Worm (Caenorhabditis elegans): ENCODE results near the gene sre-10.

The sre-10 gene

DNA sequence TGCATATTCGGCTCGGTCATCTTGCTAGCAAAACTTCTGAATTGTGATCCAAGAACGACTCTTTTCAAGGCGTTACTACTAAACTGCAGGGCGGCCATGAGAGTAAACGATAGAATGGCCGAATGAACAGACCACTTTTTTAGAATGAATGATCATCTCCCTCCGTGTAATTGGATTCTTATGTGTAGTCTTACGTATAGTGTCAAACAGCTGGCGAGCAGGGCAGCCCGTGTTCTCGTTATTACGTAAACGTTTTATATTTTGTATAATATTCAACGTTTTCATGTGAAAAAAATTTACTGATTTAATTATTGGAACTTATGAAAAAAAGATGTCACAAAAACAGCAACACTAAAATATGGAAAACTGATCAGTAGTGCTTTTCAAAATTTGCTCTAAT, 23.7 kb downstream of the sre-10 start, which contains the start of gene F10D2.10:
F10D2.10 (minus strand) TSS at position 101 of the 400 bp plus-strand sequence.
- TF ChIP-seq sea-1 (GFP tag; conservative IDR thresholded peaks at IDR 0.05) (no peak), ama-1 (optimal IDR thresholded peaks at IDR 0.05) (no peak)

DNA sequence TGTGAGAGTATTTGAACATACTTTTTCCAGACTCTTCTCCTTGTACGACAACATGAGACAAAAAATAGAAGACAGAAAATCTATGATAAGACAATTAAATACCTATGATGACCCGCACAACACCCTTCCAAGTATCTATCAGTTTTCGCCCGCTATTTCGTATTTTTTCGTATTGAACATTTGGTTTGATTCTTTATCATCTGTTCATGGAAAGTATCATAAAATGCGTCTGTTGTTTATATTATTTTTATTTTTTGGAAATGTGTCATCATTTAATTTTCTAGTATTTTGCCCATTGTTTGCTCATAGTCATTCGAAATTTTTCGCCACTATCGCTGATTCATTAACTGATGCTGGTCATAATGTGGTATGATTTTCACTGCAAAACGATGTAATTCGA, 24.7 kb downstream of the sre-10 start, which contains the start of gene ugt-39:
ugt-39 (plus strand) TSS at position 54 of the 400 bp plus-strand sequence.
- TF ChIP-seq aly-1 (tag; optimal IDR thresholded peaks at IDR 0.05) (no peak), tra-4 (tag; optimal IDR thresholded peaks at IDR 0.05) (no peak), ets-7 (tag; optimal IDR thresholded peaks at IDR 0.05) (no peak), tbx-11 (GFP tag; IDR thresholded peaks at IDR 0.05) (no peak), B0310.2 (tag; optimal IDR thresholded peaks at IDR 0.05) (no peak), flt-1 (GFP tag; IDR thresholded peaks at IDR 0.05) (no peak), tbx-37 (GFP tag; conservative IDR thresholded peaks at IDR 0.05) (no peak), hnd-1 (tag; optimal IDR thresholded peaks at IDR 0.05) (no peak), hmbx-1 (tag; optimal IDR thresholded peaks at IDR 0.05) (no peak), ceh-13 (GFP tag; optimal IDR thresholded peaks at IDR 0.05) (no peak), ceh-36 (tag; optimal IDR thresholded peaks at IDR 0.05) (no peak), sea-1 (GFP tag; conservative IDR thresholded peaks at IDR 0.05) (no peak), hmg-4 (GFP tag; optimal IDR thresholded peaks at IDR 0.05) (no peak), F13C5.2 (tag; optimal IDR thresholded peaks at IDR 0.05) (no peak), ama-1 (optimal IDR thresholded peaks at IDR 0.05) (no peak)

DNA sequence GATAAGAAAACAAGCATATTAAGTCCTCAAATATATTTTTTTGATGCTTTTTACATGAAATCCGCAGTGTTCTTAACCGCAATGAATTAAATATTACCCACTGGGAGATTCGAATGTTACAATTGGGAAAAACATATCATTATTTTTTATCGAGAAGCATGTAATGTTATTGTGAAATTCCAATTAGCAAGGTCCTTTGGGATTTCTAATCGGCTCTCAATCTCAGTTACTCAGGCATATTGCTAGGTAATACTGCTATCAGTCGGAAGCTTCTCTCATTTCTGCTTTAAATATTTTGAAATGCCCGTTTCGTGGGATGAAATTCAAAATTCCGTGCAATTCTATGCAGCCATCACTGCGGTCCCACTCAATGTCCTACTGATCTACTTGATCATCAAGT, 27.0 kb downstream of the sre-10 start, which contains the start of gene str-204:
str-204 (plus strand) TSS at position 301 of the 400 bp plus-strand sequence.
- TF ChIP-seq scrt-1 (GFP tag; IDR thresholded peaks at IDR 0.05) (no peak), tbx-37 (GFP tag; conservative IDR thresholded peaks at IDR 0.05) (no peak), ets-7 (tag; optimal IDR thresholded peaks at IDR 0.05) (no peak), pes-1 (GFP tag; IDR thresholded peaks at IDR 0.05) (no peak), ceh-13 (GFP tag; optimal IDR thresholded peaks at IDR 0.05) (no peak), hnd-1 (tag; optimal IDR thresholded peaks at IDR 0.05) (no peak), ama-1 (optimal IDR thresholded peaks at IDR 0.05) (no peak), F13C5.2 (tag; optimal IDR thresholded peaks at IDR 0.05) (no peak), B0310.2 (tag; optimal IDR thresholded peaks at IDR 0.05) (no peak)

DNA sequence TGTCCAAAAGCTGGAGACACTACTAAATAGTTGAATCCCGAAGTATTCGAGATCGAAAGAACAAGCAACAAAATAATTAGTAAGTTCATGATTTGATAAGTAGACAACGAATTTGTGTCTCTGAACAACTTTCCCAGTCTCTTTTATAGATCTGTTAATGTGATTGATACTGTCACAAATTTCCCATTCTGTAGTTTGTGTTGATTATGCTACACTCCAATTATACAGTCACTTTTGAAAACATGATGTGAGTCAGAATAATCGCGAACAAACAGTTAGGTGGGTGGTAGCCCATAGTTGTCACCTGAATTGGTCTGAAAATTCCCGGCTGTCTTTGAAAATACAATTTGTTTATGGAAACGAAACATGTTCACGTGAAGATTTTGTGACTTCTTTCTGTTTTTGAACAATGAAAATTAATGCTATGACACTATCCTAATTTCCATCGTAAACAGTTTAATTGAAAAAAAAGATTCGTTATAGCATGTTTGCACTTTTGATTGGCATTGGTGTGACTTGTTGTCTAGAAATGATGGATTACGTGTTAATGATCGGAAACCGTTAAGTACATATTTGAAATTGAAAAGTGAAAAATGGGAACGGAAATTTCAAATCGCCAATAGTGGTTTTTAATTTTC, 31.2 kb downstream of the sre-10 start, which contains the start of gene ugt-41:
ugt-41 (minus strand) TSS at position 119 of the 638 bp plus-strand sequence.
- TF ChIP-seq ceh-36 (tag; optimal IDR thresholded peaks at IDR 0.05) (no peak), hnd-1 (tag; optimal IDR thresholded peaks at IDR 0.05) (no peak), sea-1 (GFP tag; conservative IDR thresholded peaks at IDR 0.05) (no peak), tbx-37 (GFP tag; conservative IDR thresholded peaks at IDR 0.05) (no peak), F13C5.2 (tag; optimal IDR thresholded peaks at IDR 0.05) (no peak), hmg-4 (GFP tag; optimal IDR thresholded peaks at IDR 0.05) (no peak), flt-1 (GFP tag; IDR thresholded peaks at IDR 0.05) (no peak), pes-1 (GFP tag; IDR thresholded peaks at IDR 0.05) (no peak), B0310.2 (tag; optimal IDR thresholded peaks at IDR 0.05) (no peak), tbx-11 (GFP tag; IDR thresholded peaks at IDR 0.05) (no peak), tra-4 (tag; optimal IDR thresholded peaks at IDR 0.05) (no peak), ama-1 (optimal IDR thresholded peaks at IDR 0.05) (no peak), scrt-1 (GFP tag; IDR thresholded peaks at IDR 0.05) (no peak), hmbx-1 (tag; optimal IDR thresholded peaks at IDR 0.05) (no peak), ets-7 (tag; optimal IDR thresholded peaks at IDR 0.05) (no peak), aly-1 (tag; optimal IDR thresholded peaks at IDR 0.05) (no peak), ceh-13 (GFP tag; optimal IDR thresholded peaks at IDR 0.05) (no peak)

DNA sequence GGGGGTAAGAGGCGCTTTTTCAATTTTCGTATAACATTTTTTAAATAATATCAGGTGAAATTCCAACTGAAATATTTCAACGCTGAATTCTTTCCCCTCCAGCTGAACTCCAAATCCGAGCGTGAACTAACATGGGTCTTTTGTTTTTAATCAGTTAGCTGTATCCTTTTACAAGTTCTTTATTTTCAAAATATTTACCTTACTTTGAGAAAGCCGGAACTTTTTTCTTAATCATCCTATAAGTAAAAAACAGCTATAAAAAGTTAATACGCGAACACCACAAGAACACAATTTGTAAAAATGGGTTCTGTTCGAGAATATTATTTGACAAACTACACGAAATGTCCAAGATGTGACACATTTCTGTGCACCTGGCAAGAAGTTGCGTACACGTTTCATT, 31.9 kb downstream of the sre-10 start, which contains the start of gene srh-83:
srh-83 (plus strand) TSS at position 301 of the 400 bp plus-strand sequence.
- TF ChIP-seq ama-1 (optimal IDR thresholded peaks at IDR 0.05), result no peak
- TF ChIP-seq hmbx-1 (tag; optimal IDR thresholded peaks at IDR 0.05), result no peak
- no peak for TF ChIP-seq tra-4 (tag; optimal IDR thresholded peaks at IDR 0.05)
- no peak for TF ChIP-seq ets-7 (tag; optimal IDR thresholded peaks at IDR 0.05)
- TF ChIP-seq hmg-4 (GFP tag; optimal IDR thresholded peaks at IDR 0.05), result no peak
- no peak for TF ChIP-seq ceh-36 (tag; optimal IDR thresholded peaks at IDR 0.05)
- TF ChIP-seq tbx-37 (GFP tag; conservative IDR thresholded peaks at IDR 0.05), result no peak
- TF ChIP-seq ceh-13 (GFP tag; optimal IDR thresholded peaks at IDR 0.05), result no peak
- no peak for TF ChIP-seq hnd-1 (tag; optimal IDR thresholded peaks at IDR 0.05)
- TF ChIP-seq tbx-11 (GFP tag; IDR thresholded peaks at IDR 0.05), result no peak
- no peak for TF ChIP-seq B0310.2 (tag; optimal IDR thresholded peaks at IDR 0.05)
- no peak for TF ChIP-seq flt-1 (GFP tag; IDR thresholded peaks at IDR 0.05)
- TF ChIP-seq scrt-1 (GFP tag; IDR thresholded peaks at IDR 0.05), result no peak
- no peak for TF ChIP-seq F13C5.2 (tag; optimal IDR thresholded peaks at IDR 0.05)
- TF ChIP-seq pes-1 (GFP tag; IDR thresholded peaks at IDR 0.05), result no peak
- no peak for TF ChIP-seq sea-1 (GFP tag; conservative IDR thresholded peaks at IDR 0.05)
- TF ChIP-seq aly-1 (tag; optimal IDR thresholded peaks at IDR 0.05), result no peak

DNA sequence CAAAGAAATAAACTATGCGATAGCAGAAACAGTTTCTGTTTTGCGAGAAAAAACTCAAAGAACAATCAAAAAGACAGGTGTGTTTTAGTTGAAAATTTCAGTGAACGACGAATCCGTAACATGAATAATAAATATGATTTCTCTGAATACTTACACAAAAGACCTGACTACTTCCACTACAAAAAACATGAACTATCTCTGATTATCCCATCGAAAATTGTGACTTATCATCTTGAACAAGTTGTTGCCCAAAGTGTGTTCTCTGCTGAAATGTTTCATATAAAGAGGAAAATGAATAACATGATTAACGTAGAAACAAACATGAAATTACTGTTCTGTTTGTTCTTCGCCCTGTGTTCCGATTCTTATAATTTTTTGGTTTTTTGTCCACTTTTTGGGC, 34.4 kb downstream of the sre-10 start, which contains the start of gene ugt-36:
ugt-36 (plus strand) TSS at position 301 of the 400 bp plus-strand sequence.
- no peak for TF ChIP-seq tbx-11 (GFP tag; IDR thresholded peaks at IDR 0.05)
- TF ChIP-seq pes-1 (GFP tag; IDR thresholded peaks at IDR 0.05), result no peak
- no peak for TF ChIP-seq tra-4 (tag; optimal IDR thresholded peaks at IDR 0.05)
- no peak for TF ChIP-seq ceh-36 (tag; optimal IDR thresholded peaks at IDR 0.05)
- TF ChIP-seq hnd-1 (tag; optimal IDR thresholded peaks at IDR 0.05), result no peak
- no peak for TF ChIP-seq scrt-1 (GFP tag; IDR thresholded peaks at IDR 0.05)
- no peak for TF ChIP-seq ama-1 (optimal IDR thresholded peaks at IDR 0.05)
- no peak for TF ChIP-seq aly-1 (tag; optimal IDR thresholded peaks at IDR 0.05)
- TF ChIP-seq flt-1 (GFP tag; IDR thresholded peaks at IDR 0.05), result no peak
- TF ChIP-seq tbx-37 (GFP tag; conservative IDR thresholded peaks at IDR 0.05), result no peak
- no peak for TF ChIP-seq B0310.2 (tag; optimal IDR thresholded peaks at IDR 0.05)
- no peak for TF ChIP-seq hmg-4 (GFP tag; optimal IDR thresholded peaks at IDR 0.05)
- no peak for TF ChIP-seq ets-7 (tag; optimal IDR thresholded peaks at IDR 0.05)
- no peak for TF ChIP-seq sea-1 (GFP tag; conservative IDR thresholded peaks at IDR 0.05)

DNA sequence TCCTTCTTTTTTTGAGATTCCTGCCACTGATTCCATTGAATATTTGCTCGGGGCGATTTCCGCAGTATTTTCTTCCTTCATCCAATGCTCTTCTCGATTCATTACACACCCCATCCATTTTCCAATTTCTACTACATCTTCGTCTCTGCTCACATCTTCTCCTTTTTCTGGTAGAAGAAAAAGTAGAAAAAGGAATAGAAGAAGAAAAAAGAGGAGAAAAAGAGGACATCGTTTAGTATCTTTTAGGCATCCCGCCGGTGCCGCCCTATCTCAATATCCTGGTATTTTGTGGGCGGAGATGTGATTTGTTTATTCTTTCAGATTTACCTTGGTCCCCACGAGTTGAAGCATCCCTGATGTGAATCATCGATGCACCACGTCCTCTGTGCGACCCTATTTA, 42.9 kb downstream of the sre-10 start, which contains the start of gene lgc-39:
lgc-39 (plus strand) TSS at position 301 of the 400 bp plus-strand sequence.
- TF ChIP-seq B0310.2 (tag; optimal IDR thresholded peaks at IDR 0.05) (no peak), F13C5.2 (tag; optimal IDR thresholded peaks at IDR 0.05) (no peak), tra-4 (tag; optimal IDR thresholded peaks at IDR 0.05) (no peak), pes-1 (GFP tag; IDR thresholded peaks at IDR 0.05) (no peak), tbx-37 (GFP tag; conservative IDR thresholded peaks at IDR 0.05) (no peak), sea-1 (GFP tag; conservative IDR thresholded peaks at IDR 0.05) (no peak), hnd-1 (tag; optimal IDR thresholded peaks at IDR 0.05) (no peak), ets-7 (tag; optimal IDR thresholded peaks at IDR 0.05) (no peak), ceh-13 (GFP tag; optimal IDR thresholded peaks at IDR 0.05) (no peak), flt-1 (GFP tag; IDR thresholded peaks at IDR 0.05) (no peak)

Measured in whole organism, early embryonic.